Worm (Caenorhabditis elegans): ENCODE results near the gene vit-5.

vit-5 gene

ce11 chrX:3446011-3446410, 42.7 kb downstream of the vit-5 start, which contains the start of gene ZK813.1:
TSS of gene ZK813.1 (plus strand) at chrX:3446311.
- TF ChIP-seq flt-1 (GFP tag; IDR thresholded peaks at IDR 0.05) = no peak

- 0 out of 2 replicates have a peak, but pooled peaks have one; percentile 17 for TF ChIP-seq flt-1 (GFP tag; IDR thresholded peaks at IDR 0.05)
- no peak for TF ChIP-seq ztf-23 (GFP tag; IDR thresholded peaks at IDR 0.05)
- TF ChIP-seq T22C8.4 (GFP tag; IDR thresholded peaks at IDR 0.05) = no peak
- TF ChIP-seq ref-1 (GFP tag; conservative IDR thresholded peaks at IDR 0.05) = no peak
- TF ChIP-seq cog-1 (tag; optimal IDR thresholded peaks at IDR 0.05) = no peak
- no peak for TF ChIP-seq tab-1 (GFP tag; IDR thresholded peaks at IDR 0.05)
- no peak for TF ChIP-seq klf-2 (GFP tag; conservative IDR thresholded peaks at IDR 0.05)
- no peak for TF ChIP-seq ztf-29 (GFP tag; IDR thresholded peaks at IDR 0.05)
These were observed 47.9 kb downstream of the vit-5 start, which contains the start of gene ZK813.5 for ce11 chrX:3451122-3451521. TSS of gene ZK813.5 (minus strand) at chrX:3451222.

- TF ChIP-seq T22C8.4 (GFP tag; IDR thresholded peaks at IDR 0.05) (no peak), klf-2 (GFP tag; conservative IDR thresholded peaks at IDR 0.05) (no peak), ref-1 (GFP tag; conservative IDR thresholded peaks at IDR 0.05) (no peak), ztf-29 (GFP tag; IDR thresholded peaks at IDR 0.05) (no peak), med-1 (GFP tag; optimal IDR thresholded peaks at IDR 0.05; ENCODE audit: insufficient read depth) (no peak), tab-1 (GFP tag; IDR thresholded peaks at IDR 0.05) (no peak), cog-1 (tag; optimal IDR thresholded peaks at IDR 0.05) (no peak), ztf-23 (GFP tag; IDR thresholded peaks at IDR 0.05) (no peak), flt-1 (GFP tag; IDR thresholded peaks at IDR 0.05) (no peak)
These were observed 50.6 kb downstream of the vit-5 start for ce11 chrX:3453870-3454269.

- TF ChIP-seq ztf-29 (GFP tag; IDR thresholded peaks at IDR 0.05) (no peak), klf-2 (GFP tag; conservative IDR thresholded peaks at IDR 0.05) (no peak), ztf-23 (GFP tag; IDR thresholded peaks at IDR 0.05) (no peak), tab-1 (GFP tag; IDR thresholded peaks at IDR 0.05) (no peak), flt-1 (GFP tag; IDR thresholded peaks at IDR 0.05) (no peak), cog-1 (tag; optimal IDR thresholded peaks at IDR 0.05) (no peak), ref-1 (GFP tag; conservative IDR thresholded peaks at IDR 0.05) (no peak), med-1 (GFP tag; optimal IDR thresholded peaks at IDR 0.05; ENCODE audit: insufficient read depth) (no peak), T22C8.4 (GFP tag; IDR thresholded peaks at IDR 0.05) (no peak)
These were observed 52.3 kb downstream of the vit-5 start for ce11 chrX:3455561-3455960.
